Fruit fly (Drosophila melanogaster) whole organism, embryonic: ENCODE measurements around the gene Pino.

Experiments
- Ada2b ChIP-seq: fragments of 200-800 bp; sonication (Bioruptor generic); IDR thresholded peaks from 2 replicates; pipeline ENCODE4 v1.3.6; 2022; ENCODE audit warnings: missing biosample characterization, missing genetic modification characterization
- Bdp1 ChIP-seq: fragments of 200-800 bp; sonication (Bioruptor generic); optimal IDR thresholded peaks from 3 replicates; lab custom pipeline; 2016; ENCODE audit warnings: missing biosample characterization, missing genetic modification characterization
- CG10979 ChIP-seq: fragments of 200-800 bp; sonication (Bioruptor generic); optimal IDR thresholded peaks from 2 replicates; lab custom pipeline; 2018; ENCODE audit warnings: missing biosample characterization, mild to moderate bottlenecking, missing genetic modification characterization, moderate library complexity
- CG12219 ChIP-seq: fragments of 200-800 bp; sonication (Bioruptor generic); optimal IDR thresholded peaks from 3 replicates; lab custom pipeline; 2018; ENCODE audit warnings: missing biosample characterization, mild to moderate bottlenecking, missing genetic modification characterization
- CG14014 ChIP-seq: fragments of 200-800 bp; sonication (Bioruptor generic); IDR thresholded peaks from 2 replicates; pipeline ENCODE4 v1.3.6; 2022; ENCODE audit warnings: missing biosample characterization, missing genetic modification characterization
- CG14050 ChIP-seq: fragments of 200-800 bp; sonication (Bioruptor generic); IDR thresholded peaks from 3 replicates; pipeline ENCODE4 v1.3.6; 2022; ENCODE audit warnings: missing biosample characterization, missing genetic modification characterization
- CG1529 ChIP-seq: fragments of 200-800 bp; sonication (Bioruptor generic); optimal IDR thresholded peaks from 3 replicates; lab custom pipeline; 2018; ENCODE audit warnings: missing biosample characterization, missing genetic modification characterization
- CG15696 ChIP-seq: fragments of 200-800 bp; sonication (Bioruptor generic); optimal IDR thresholded peaks from 2 replicates; lab custom pipeline; 2019; ENCODE audit warnings: missing biosample characterization, mild to moderate bottlenecking, missing genetic modification characterization, moderate library complexity
- CG16813 ChIP-seq: fragments of 200-800 bp; sonication (Bioruptor generic); IDR thresholded peaks from 3 replicates; pipeline ENCODE4 v1.3.6; 2022; ENCODE audit warnings: missing biosample characterization, missing genetic modification characterization; ENCODE audit not compliant: partially characterized antibody
- CG17186 ChIP-seq: fragments of 200-800 bp; sonication (Bioruptor generic); optimal IDR thresholded peaks from 3 replicates; lab custom pipeline; 2017; ENCODE audit warnings: missing biosample characterization, missing genetic modification reagents, missing genetic modification characterization
- CG17328 ChIP-seq: fragments of 200-800 bp; sonication (Bioruptor generic); IDR thresholded peaks from 2 replicates; pipeline ENCODE4 v1.3.6; 2022; ENCODE audit warnings: missing biosample characterization, missing genetic modification characterization
- CG17568 ChIP-seq: fragments of 200-800 bp; sonication (Bioruptor generic); optimal IDR thresholded peaks from 2 replicates; lab custom pipeline; 2018; ENCODE audit warnings: missing biosample characterization, mild to moderate bottlenecking, missing genetic modification characterization, moderate library complexity
- CG17612 ChIP-seq: fragments of 200-800 bp; sonication (Bioruptor generic); IDR thresholded peaks from 2 replicates; pipeline ENCODE4 v1.3.6; 2022; ENCODE audit warnings: missing biosample characterization, missing genetic modification characterization
- CG18619 ChIP-seq: fragments of 200-800 bp; sonication (Bioruptor generic); optimal IDR thresholded peaks from 3 replicates; lab custom pipeline; 2017; ENCODE audit warnings: missing biosample characterization, mild to moderate bottlenecking, missing genetic modification characterization
- CG2202 ChIP-seq: fragments of 200-800 bp; sonication (Bioruptor generic); optimal IDR thresholded peaks from 2 replicates; lab custom pipeline; 2018; ENCODE audit warnings: missing biosample characterization, mild to moderate bottlenecking, missing genetic modification characterization
- CG3281 ChIP-seq: fragments of 200-800 bp; sonication (Bioruptor generic); optimal IDR thresholded peaks from 3 replicates; lab custom pipeline; 2017; ENCODE audit warnings: missing biosample characterization, mild to moderate bottlenecking, missing genetic modification characterization
- CG4820 ChIP-seq: fragments of 200-800 bp; sonication (Bioruptor generic); optimal IDR thresholded peaks from 3 replicates; lab custom pipeline; 2016; ENCODE audit warnings: missing biosample characterization, missing genetic modification characterization
- CG8290 ChIP-seq, 3 experiments: fragments of 200-800 bp; sonication (Bioruptor generic); optimal IDR thresholded peaks; 2 replicates each; lab custom pipeline; 2016 to 2019; ENCODE audit warnings: missing biosample characterization in 3 of 3, missing genetic modification characterization in 3 of 3, mild to moderate bottlenecking in 2 of 3, moderate library complexity in 1 of 3
- CHES-1-like ChIP-seq: fragments of 200-800 bp; sonication (Bioruptor generic); optimal IDR thresholded peaks from 2 replicates; lab custom pipeline; 2016; ENCODE audit warnings: missing biosample characterization, missing genetic modification characterization
- Chrac-16 ChIP-seq: fragments of 200-800 bp; sonication (Bioruptor generic); optimal IDR thresholded peaks from 3 replicates; lab custom pipeline; 2016; ENCODE audit warnings: missing biosample characterization, missing genetic modification characterization
- CkIIα-i1 ChIP-seq: fragments of 200-800 bp; sonication (Bioruptor generic); IDR thresholded peaks from 2 replicates; pipeline ENCODE4 v1.3.6; 2022; ENCODE audit warnings: missing biosample characterization, missing genetic modification characterization
- CrebB ChIP-seq: fragments of 200-800 bp; sonication (Bioruptor generic); optimal IDR thresholded peaks from 3 replicates; lab custom pipeline; 2018; ENCODE audit warnings: missing biosample characterization, mild to moderate bottlenecking, missing genetic modification characterization
- D ChIP-seq, 2 experiments: fragments of 200-800 bp in 1 of 2; fragments of >200 bp in 1 of 2; sonication (Bioruptor generic) in 1 of 2; optimal IDR thresholded peaks; 2 replicates in 1 of 2; 3 replicates in 1 of 2; lab custom pipeline; 2017; ENCODE audit warnings: mild to moderate bottlenecking in 1 of 2, missing biosample characterization in 1 of 2, missing genetic modification characterization in 1 of 2, missing genetic modification reagents in 1 of 2
- Dek ChIP-seq: fragments of 200-800 bp; sonication (Bioruptor generic); optimal IDR thresholded peaks from 3 replicates; lab custom pipeline; 2019; ENCODE audit warnings: missing biosample characterization, mild to moderate bottlenecking, missing genetic modification characterization, moderate library complexity
- Fer1 ChIP-seq: fragments of 200-800 bp; sonication (Bioruptor generic); optimal IDR thresholded peaks from 2 replicates; lab custom pipeline; 2017; ENCODE audit warnings: missing biosample characterization, mild to moderate bottlenecking, missing genetic modification characterization
- Fer2 ChIP-seq: fragments of 200-800 bp; sonication (Bioruptor generic); optimal IDR thresholded peaks from 2 replicates; lab custom pipeline; 2018; ENCODE audit warnings: missing biosample characterization, mild to moderate bottlenecking, missing genetic modification characterization, moderate library complexity
- Fer3 ChIP-seq: fragments of 200-800 bp; sonication (Bioruptor generic); optimal IDR thresholded peaks from 2 replicates; lab custom pipeline; 2018; ENCODE audit warnings: missing biosample characterization, mild to moderate bottlenecking, missing genetic modification characterization, moderate library complexity
- HLH54F ChIP-seq: fragments of 200-800 bp; sonication (Bioruptor generic); optimal IDR thresholded peaks from 3 replicates; lab custom pipeline; 2016; ENCODE audit warnings: missing biosample characterization, missing genetic modification characterization
- HLHmδ ChIP-seq: fragments of 200-800 bp; sonication (Bioruptor generic); optimal IDR thresholded peaks from 2 replicates; lab custom pipeline; 2018; ENCODE audit warnings: missing biosample characterization, mild to moderate bottlenecking, missing genetic modification characterization, moderate library complexity
- Hand ChIP-seq: fragments of 200-800 bp; sonication (Bioruptor generic); optimal IDR thresholded peaks from 2 replicates; lab custom pipeline; 2017; ENCODE audit warnings: mild to moderate bottlenecking, missing biosample characterization, missing genetic modification reagents, missing genetic modification characterization
- HmgZ ChIP-seq: fragments of 200-800 bp; sonication (Bioruptor generic); optimal IDR thresholded peaks from 2 replicates; lab custom pipeline; 2018; ENCODE audit warnings: missing biosample characterization, mild to moderate bottlenecking, missing genetic modification characterization
- NC2β ChIP-seq: fragments of 200-800 bp; sonication (Bioruptor generic); optimal IDR thresholded peaks from 2 replicates; lab custom pipeline; 2016; ENCODE audit warnings: missing biosample characterization, missing genetic modification characterization
- Nf-YA ChIP-seq: fragments of 200-800 bp; sonication (Bioruptor generic); IDR thresholded peaks from 2 replicates; pipeline ENCODE4 v1.3.6; 2022; ENCODE audit warnings: missing biosample characterization, missing genetic modification characterization
- NfI ChIP-seq: fragments of 200-800 bp; sonication (Bioruptor generic); optimal IDR thresholded peaks from 3 replicates; lab custom pipeline; 2018; ENCODE audit warnings: missing biosample characterization, mild to moderate bottlenecking, missing genetic modification characterization, moderate library complexity
- Opbp ChIP-seq: fragments of 200-800 bp; sonication (Bioruptor generic); IDR thresholded peaks from 3 replicates; pipeline ENCODE4 v1.3.6; 2022; ENCODE audit warnings: missing biosample characterization, missing genetic modification characterization; ENCODE audit not compliant: partially characterized antibody
- Usf ChIP-seq: fragments of 200-800 bp; sonication (Bioruptor generic); optimal IDR thresholded peaks from 2 replicates; lab custom pipeline; 2017; ENCODE audit warnings: missing genotype, missing biosample characterization, missing genetic modification characterization
- chinmo ChIP-seq: fragments of 200-800 bp; sonication (Bioruptor generic); IDR thresholded peaks from 4 replicates; pipeline ENCODE4 v1.3.6; 2022; ENCODE audit warnings: missing biosample characterization, missing genetic modification characterization; ENCODE audit not compliant: partially characterized antibody
- dimm ChIP-seq: fragments of 200-800 bp; sonication (Bioruptor generic); IDR thresholded peaks from 2 replicates; pipeline ENCODE4 v1.3.6; 2022; ENCODE audit warnings: missing biosample characterization, missing genetic modification characterization
- dm ChIP-seq: fragments of 200-800 bp; sonication (Bioruptor generic); optimal IDR thresholded peaks from 3 replicates; lab custom pipeline; 2016; ENCODE audit warnings: missing biosample characterization, missing genetic modification characterization
- grau ChIP-seq: fragments of 200-800 bp; optimal IDR thresholded peaks from 3 replicates; lab custom pipeline; 2019; ENCODE audit warnings: missing biosample characterization, mild to moderate bottlenecking, missing genetic modification characterization, moderate library complexity
- gt ChIP-seq: fragments of 200-800 bp; sonication (Bioruptor generic); IDR thresholded peaks from 2 replicates; pipeline ENCODE4 v1.3.6; 2022; ENCODE audit warnings: missing biosample characterization, missing genetic modification characterization
- inv ChIP-seq: fragments of 200-800 bp; sonication (Bioruptor generic); IDR thresholded peaks from 2 replicates; pipeline ENCODE4 v1.3.6; 2022; ENCODE audit warnings: missing biosample characterization, missing genetic modification characterization; ENCODE audit not compliant: partially characterized antibody
- lola ChIP-seq, 3 experiments: fragments of >200 bp in 2 of 3; fragments of 200-800 bp in 1 of 3; sonication (Bioruptor generic) in 1 of 3; optimal IDR thresholded peaks; 2 replicates each; lab custom pipeline; 2017 to 2019; ENCODE audit warnings: missing biosample characterization in 3 of 3, missing genetic modification characterization in 3 of 3, mild to moderate bottlenecking in 1 of 3, moderate library complexity in 1 of 3
- salm ChIP-seq: fragments of 200-800 bp; sonication (Bioruptor generic); optimal IDR thresholded peaks from 2 replicates; lab custom pipeline; 2018; ENCODE audit warnings: missing biosample characterization, mild to moderate bottlenecking, missing genetic modification characterization
- seq ChIP-seq: fragments of 200-800 bp; sonication (Bioruptor generic); IDR thresholded peaks from 2 replicates; pipeline ENCODE4 v1.3.6; 2022; ENCODE audit warnings: missing biosample characterization, missing genetic modification characterization
- ssp ChIP-seq: fragments of 200-800 bp; sonication (Bioruptor generic); IDR thresholded peaks from 2 replicates; pipeline ENCODE4 v1.3.6; 2022; ENCODE audit warnings: missing biosample characterization, missing genetic modification characterization
- stc ChIP-seq: fragments of 200-800 bp; sonication (Bioruptor generic); IDR thresholded peaks from 2 replicates; pipeline ENCODE4 v1.3.6; 2022; ENCODE audit warnings: missing biosample characterization, missing genetic modification characterization
- tx ChIP-seq: fragments of 200-800 bp; sonication (Bioruptor generic); optimal IDR thresholded peaks from 2 replicates; lab custom pipeline; 2016; ENCODE audit warnings: missing biosample characterization, missing genetic modification characterization
- z ChIP-seq: fragments of 200-800 bp; sonication (Bioruptor generic); IDR thresholded peaks from 3 replicates; pipeline ENCODE4 v1.3.6; 2022; ENCODE audit warnings: missing biosample characterization, missing genetic modification characterization

Pino gene

DNA sequence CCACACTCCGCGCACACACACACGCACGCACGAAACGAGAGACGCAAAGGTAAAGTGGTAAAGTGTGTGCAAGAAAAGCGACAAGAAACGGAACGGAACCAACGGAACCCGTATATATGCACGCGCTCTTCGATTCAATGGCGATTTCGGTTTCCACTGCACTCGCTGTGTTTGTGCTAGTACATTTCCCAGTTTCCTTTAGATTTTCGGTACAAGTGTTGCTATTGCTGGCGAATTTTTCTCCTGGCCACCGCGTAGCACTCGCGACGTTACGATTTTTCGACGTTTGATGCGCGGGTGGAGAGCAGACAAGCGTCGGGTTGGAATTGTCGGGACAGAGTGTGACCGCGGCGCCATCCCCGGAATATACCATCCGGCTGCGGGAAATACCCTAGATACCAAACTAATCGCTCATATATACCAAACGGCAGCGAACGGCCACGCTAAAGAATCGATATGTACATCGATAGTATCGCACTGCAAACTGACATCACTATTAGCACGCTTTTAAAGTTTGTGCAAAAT lies 51.2 kb downstream of the Pino start, which contains the start of the genes S and ast (continued):
- no peak for TF ChIP-seq CG12219 (GFP tag; lab: Kevin White, UChicago)
- TF ChIP-seq Fer3 (tag; lab: Kevin White, UChicago), result no peak
- no peak for TF ChIP-seq z (GFP tag; lab: Robert Waterston, UW)
- no peak for TF ChIP-seq CG1529 (GFP tag; lab: Kevin White, UChicago)
- TF ChIP-seq CG8290 (GFP tag; optimal IDR thresholded peaks at IDR 0.05; lab: Kevin White, UChicago), result peak; percentile 37
- no peak for TF ChIP-seq CG8290 (tag; optimal IDR thresholded peaks at IDR 0.05; lab: Kevin White, UChicago)
- peak; percentile 59 for TF ChIP-seq CrebB (tag; lab: Kevin White, UChicago)
- peak; percentile 56; the same call in 1 of the 2 replicates for TF ChIP-seq Nf-YA (GFP tag; lab: Robert Waterston, UW)
- TF ChIP-seq stc (GFP tag; lab: Robert Waterston, UW), result 0 out of 2 replicates have a peak, but pooled peaks have one; percentile 8
- TF ChIP-seq CG17612, result no peak
- no peak for TF ChIP-seq Fer2
- no peak for TF ChIP-seq Chrac-16 (GFP tag; lab: Kevin White, UChicago)
- peak; percentile 72 for TF ChIP-seq HLHmδ (GFP tag; lab: Kevin White, UChicago)
- peak; percentile 93 for TF ChIP-seq dm
- no peak for TF ChIP-seq Usf (GFP tag; lab: Kevin White, UChicago)
- TF ChIP-seq CkIIα-i1 (GFP tag; lab: Robert Waterston, UW), result no peak
- TF ChIP-seq Dek (tag; lab: Kevin White, UChicago), result no peak
- peak; percentile 50; the same call in 1 of the 2 replicates for TF ChIP-seq ssp (GFP tag; lab: Robert Waterston, UW)
- TF ChIP-seq CG17186 (GFP tag; lab: Kevin White, UChicago), result peak; percentile 64
- TF ChIP-seq seq (GFP tag; lab: Robert Waterston, UW), result no peak
- TF ChIP-seq chinmo (GFP tag; lab: Robert Waterston, UW), result peak; percentile 90; the same call in 3 of the 4 replicates
- TF ChIP-seq NfI (GFP tag; lab: Kevin White, UChicago), result no peak
- no peak for TF ChIP-seq lola (GFP tag; optimal IDR thresholded peaks at IDR 0.05; lab: Kevin White, UChicago)
- peak; percentile 61 for TF ChIP-seq Fer1
- peak; percentile 60 for TF ChIP-seq NC2β (GFP tag; lab: Kevin White, UChicago)
- TF ChIP-seq CG16813, result peak; percentile 98
- no peak for TF ChIP-seq Hand (GFP tag; lab: Kevin White, UChicago)
- no peak for TF ChIP-seq Ada2b (GFP tag; lab: Robert Waterston, UW)
- TF ChIP-seq Bdp1, result no peak
- TF ChIP-seq CG17328, result 0 out of 2 replicates have a peak, but pooled peaks have one; percentile 20
- TF ChIP-seq inv (GFP tag; lab: Robert Waterston, UW), result peak; percentile 97
- TF ChIP-seq CG18619 (GFP tag; lab: Kevin White, UChicago), result peak; percentile 2
- TF ChIP-seq CG3281 (GFP tag; lab: Kevin White, UChicago), result no peak
- TF ChIP-seq CHES-1-like, result peak; percentile 79
- TF ChIP-seq grau (tag; lab: Kevin White, UChicago), result peak; percentile 37
- TF ChIP-seq tx (GFP tag; lab: Kevin White, UChicago), result no peak
- TF ChIP-seq HLH54F, result peak; percentile 34
- TF ChIP-seq gt (GFP tag; lab: Robert Waterston, UW), result no peak
- peak; percentile 99 for TF ChIP-seq Opbp (GFP tag; lab: Robert Waterston, UW)
- TF ChIP-seq CG14050 (GFP tag; lab: Robert Waterston, UW), result no peak
- peak; percentile 44 for TF ChIP-seq D (optimal IDR thresholded peaks at IDR 0.05; lab: Kevin White, UChicago)
- peak; percentile 25 for TF ChIP-seq D (GFP tag; optimal IDR thresholded peaks at IDR 0.05; lab: Kevin White, UChicago)
- peak; percentile 6 for TF ChIP-seq CG10979
- TF ChIP-seq salm (tag; lab: Kevin White, UChicago), result no peak
- peak; percentile 1 for TF ChIP-seq CG2202 (tag; lab: Kevin White, UChicago)
- TF ChIP-seq CG4820 (GFP tag; lab: Kevin White, UChicago), result no peak
- TF ChIP-seq HmgZ (tag; lab: Kevin White, UChicago), result peak; percentile 75
- TF ChIP-seq CG15696 (tag; lab: Kevin White, UChicago), result no peak
- TF ChIP-seq CG17568, result no peak
- TF ChIP-seq dimm, result no peak
- TF ChIP-seq CG14014 (GFP tag; lab: Robert Waterston, UW), result 0 out of 2 replicates have a peak, but pooled peaks have one; percentile 26
